Worm (Caenorhabditis elegans): Measurements from ENCODE around the gene DH11.5.

DH11.5 gene

ce11 chrII:8004752-8005151, 28.3 kb downstream of the DH11.5 start:
- TF ChIP-seq nhr-23 (tag; optimal IDR thresholded peaks at IDR 0.05) (no peak), mab-5 (tag; optimal IDR thresholded peaks at IDR 0.05) (no peak), Y55F3AM.14 (GFP tag; optimal IDR thresholded peaks at IDR 0.05) (no peak), fos-1 (tag; optimal IDR thresholded peaks at IDR 0.05) (peak; percentile 57), ztf-11 (tag; optimal IDR thresholded peaks at IDR 0.05) (no peak), ceh-16 (tag; optimal IDR thresholded peaks at IDR 0.05) (no peak), nhr-129 (tag; optimal IDR thresholded peaks at IDR 0.05) (no peak)

ce11 chrII:8006962-8007361, 30.6 kb downstream of the DH11.5 start:
- TF ChIP-seq fos-1 (tag; optimal IDR thresholded peaks at IDR 0.05): peak; percentile 17
- no peak for TF ChIP-seq nhr-25 (tag; optimal IDR thresholded peaks at IDR 0.05)
- TF ChIP-seq elt-1 (tag; optimal IDR thresholded peaks at IDR 0.05): no peak
- TF ChIP-seq sma-9 (GFP tag; optimal IDR thresholded peaks at IDR 0.05): peak; percentile 54
- no peak for TF ChIP-seq sma-9 (tag; optimal IDR thresholded peaks at IDR 0.05)
- no peak for TF ChIP-seq F13H6.1 (tag; optimal IDR thresholded peaks at IDR 0.05)
- no peak for TF ChIP-seq blmp-1 (tag; optimal IDR thresholded peaks at IDR 0.05; ENCODE audit: insufficient read depth)
- no peak for TF ChIP-seq peb-1 (tag; optimal IDR thresholded peaks at IDR 0.05)
- no peak for TF ChIP-seq unc-62 (GFP tag; optimal IDR thresholded peaks at IDR 0.05)
- no peak for TF ChIP-seq Y55F3AM.14 (GFP tag; optimal IDR thresholded peaks at IDR 0.05)
- TF ChIP-seq mdl-1 (tag; optimal IDR thresholded peaks at IDR 0.05): no peak
- no peak for TF ChIP-seq nhr-6 (tag; optimal IDR thresholded peaks at IDR 0.05)

ce11 chrII:8008334-8008733, 31.9 kb downstream of the DH11.5 start, which contains the start of gene glna-2:
Gene glna-2, plus strand, starts transcription at chrII:8008634.
- no peak for TF ChIP-seq lin-11 (tag; optimal IDR thresholded peaks at IDR 0.05)
- no peak for TF ChIP-seq peb-1 (tag; optimal IDR thresholded peaks at IDR 0.05)
- no peak for TF ChIP-seq ztf-11 (tag; optimal IDR thresholded peaks at IDR 0.05)
- TF ChIP-seq unc-62 (GFP tag; optimal IDR thresholded peaks at IDR 0.05): no peak
- TF ChIP-seq nhr-237 (tag; optimal IDR thresholded peaks at IDR 0.05): no peak
- TF ChIP-seq R02D3.7 (tag; optimal IDR thresholded peaks at IDR 0.05): no peak
- TF ChIP-seq ztf-1 (GFP tag; conservative IDR thresholded peaks at IDR 0.05): no peak
- TF ChIP-seq nhr-11 (tag; optimal IDR thresholded peaks at IDR 0.05): no peak

- TF ChIP-seq nhr-237 (tag; optimal IDR thresholded peaks at IDR 0.05) (no peak), sma-9 (GFP tag; optimal IDR thresholded peaks at IDR 0.05) (peak; percentile 80), sma-9 (tag; optimal IDR thresholded peaks at IDR 0.05) (no peak), lsy-2 (tag; optimal IDR thresholded peaks at IDR 0.05) (peak in 1 of 2 experiments; percentile 6), nhr-129 (tag; optimal IDR thresholded peaks at IDR 0.05) (peak; percentile 31), sem-4 (tag; optimal IDR thresholded peaks at IDR 0.05) (no peak), gmeb-1 (tag; optimal IDR thresholded peaks at IDR 0.05) (peak; percentile 4), ama-1 (optimal IDR thresholded peaks at IDR 0.05) (peak; percentile 82)
Observed at ce11 chrII:8012071-8013031, 35.9 kb downstream of the DH11.5 start, which contains the start of gene DH11.2. Gene DH11.2, plus strand, starts transcription at chrII:8012816.

- no peak for TF ChIP-seq nhr-23 (tag; optimal IDR thresholded peaks at IDR 0.05)
- no peak for TF ChIP-seq sma-3 (GFP tag; optimal IDR thresholded peaks at IDR 0.05)
- no peak for TF ChIP-seq dmd-4 (tag; optimal IDR thresholded peaks at IDR 0.05)
- TF ChIP-seq mbf-1 (tag; optimal IDR thresholded peaks at IDR 0.05): no peak
- no peak for TF ChIP-seq elt-1 (tag; optimal IDR thresholded peaks at IDR 0.05)
- no peak for TF ChIP-seq nhr-21 (tag; optimal IDR thresholded peaks at IDR 0.05)
- TF ChIP-seq egl-27 (tag; optimal IDR thresholded peaks at IDR 0.05): no peak
- no peak for TF ChIP-seq zag-1 (tag; optimal IDR thresholded peaks at IDR 0.05)
- TF ChIP-seq gmeb-1 (tag; optimal IDR thresholded peaks at IDR 0.05): peak; percentile 20
- TF ChIP-seq skn-1 (tag; optimal IDR thresholded peaks at IDR 0.05): no peak
- TF ChIP-seq ztf-1 (GFP tag; conservative IDR thresholded peaks at IDR 0.05): no peak
- TF ChIP-seq nhr-11 (tag; optimal IDR thresholded peaks at IDR 0.05): no peak
- no peak for TF ChIP-seq R02D3.7 (tag; optimal IDR thresholded peaks at IDR 0.05)
- no peak for TF ChIP-seq unc-55 (GFP tag; optimal IDR thresholded peaks at IDR 0.05)
- TF ChIP-seq ceh-16 (tag; optimal IDR thresholded peaks at IDR 0.05): no peak
- TF ChIP-seq elt-3 (tag; optimal IDR thresholded peaks at IDR 0.05): no peak
- peak; percentile 57 for TF ChIP-seq nhr-25 (tag; optimal IDR thresholded peaks at IDR 0.05)
- TF ChIP-seq lin-13 (GFP tag; optimal IDR thresholded peaks at IDR 0.05): no peak
- TF ChIP-seq fos-1 (tag; optimal IDR thresholded peaks at IDR 0.05): peak; percentile 1
- TF ChIP-seq nhr-6 (tag; optimal IDR thresholded peaks at IDR 0.05): no peak
- no peak for TF ChIP-seq Y55F3AM.14 (GFP tag; optimal IDR thresholded peaks at IDR 0.05)
- TF ChIP-seq blmp-1 (tag; optimal IDR thresholded peaks at IDR 0.05; ENCODE audit: insufficient read depth): peak; percentile 17
- TF ChIP-seq lin-11 (tag; optimal IDR thresholded peaks at IDR 0.05): no peak
- no peak for TF ChIP-seq alr-1 (tag; optimal IDR thresholded peaks at IDR 0.05)
- TF ChIP-seq unc-62 (GFP tag; optimal IDR thresholded peaks at IDR 0.05): no peak
- TF ChIP-seq lsy-2 (tag; optimal IDR thresholded peaks at IDR 0.05): peak in 1 of 2 experiments; percentile 26
- TF ChIP-seq ZK546.5 (tag; optimal IDR thresholded peaks at IDR 0.05): no peak
- TF ChIP-seq nhr-77 (tag; optimal IDR thresholded peaks at IDR 0.05): no peak
- peak; percentile 17 for TF ChIP-seq crh-2 (tag; optimal IDR thresholded peaks at IDR 0.05)
- no peak for TF ChIP-seq mdl-1 (tag; optimal IDR thresholded peaks at IDR 0.05)
- TF ChIP-seq sma-9 (GFP tag; optimal IDR thresholded peaks at IDR 0.05): peak; percentile 42
- TF ChIP-seq sma-9 (tag; optimal IDR thresholded peaks at IDR 0.05): no peak
Observed at ce11 chrII:8015483-8015938, 39.1 kb downstream of the DH11.5 start.

Data from whole organism, L2 larva.